Worm (Caenorhabditis elegans): ENCODE results near the gene col-108.

DNA sequence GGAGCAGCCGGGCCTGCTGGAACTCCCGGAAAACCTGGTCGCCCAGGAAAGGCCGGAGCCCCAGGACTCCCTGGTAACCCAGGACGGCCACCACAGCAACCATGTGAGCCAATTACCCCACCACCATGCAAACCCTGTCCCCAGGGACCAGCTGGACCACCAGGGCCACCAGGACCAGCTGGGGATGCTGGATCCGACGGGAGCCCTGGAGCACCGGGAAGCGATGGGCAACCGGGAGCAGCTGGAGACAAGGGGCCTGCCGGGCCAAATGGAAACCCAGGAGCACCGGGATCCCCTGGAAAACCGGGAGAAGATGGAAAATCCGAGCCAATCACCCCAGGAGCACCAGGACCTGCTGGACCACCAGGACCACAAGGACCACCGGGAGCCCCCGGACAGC, 686 bp downstream of the col-108 start:
- TF ChIP-seq lin-15B (tag; optimal IDR thresholded peaks at IDR 0.05) (no peak), fos-1 (tag; optimal IDR thresholded peaks at IDR 0.05) (no peak)

Data from whole organism, L4 larva.